Fruit fly (Drosophila melanogaster) whole organism, embryonic: ENCODE results near the gene CG14237.

ENCODE experiments used
- ATbp ChIP-seq: fragments of 200-800 bp; sonication (Bioruptor generic); optimal IDR thresholded peaks from 2 replicates; lab custom pipeline; 2017; ENCODE audit warnings: missing biosample characterization, mild to moderate bottlenecking, missing genetic modification characterization, missing genetic modification reagents
- Ada2b ChIP-seq: fragments of 200-800 bp; sonication (Bioruptor generic); IDR thresholded peaks from 2 replicates; pipeline ENCODE4 v1.3.6; 2022; ENCODE audit warnings: missing biosample characterization, missing genetic modification characterization
- B-H2 ChIP-seq: fragments of 200-800 bp; sonication (Bioruptor generic); optimal IDR thresholded peaks from 2 replicates; lab custom pipeline; 2018; ENCODE audit warnings: missing biosample characterization, mild to moderate bottlenecking, missing genetic modification characterization
- CG10209 ChIP-seq: fragments of 200-800 bp; sonication (Bioruptor generic); optimal IDR thresholded peaks from 3 replicates; lab custom pipeline; 2017; ENCODE audit warnings: missing biosample characterization, mild to moderate bottlenecking, missing genetic modification characterization, missing genetic modification reagents
- CG10959 ChIP-seq: fragments of 200-800 bp; sonication (Bioruptor generic); IDR thresholded peaks from 2 replicates; pipeline ENCODE4 v1.3.6; 2022; ENCODE audit warnings: missing biosample characterization, missing genetic modification characterization
- CG12236 ChIP-seq: fragments of 200-800 bp; sonication (Bioruptor generic); optimal IDR thresholded peaks from 2 replicates; lab custom pipeline; 2016; ENCODE audit warnings: missing biosample characterization, missing genetic modification characterization
- CG12391 ChIP-seq: fragments of 200-800 bp; sonication (Bioruptor generic); optimal IDR thresholded peaks from 3 replicates; lab custom pipeline; 2018; ENCODE audit warnings: missing biosample characterization, mild to moderate bottlenecking, missing genetic modification characterization, moderate library complexity
- CG13424 ChIP-seq: fragments of 200-800 bp; sonication (Bioruptor generic); optimal IDR thresholded peaks from 2 replicates; lab custom pipeline; 2019; ENCODE audit warnings: missing biosample characterization, mild to moderate bottlenecking, missing genetic modification characterization, moderate library complexity
- CG17186 ChIP-seq: fragments of 200-800 bp; sonication (Bioruptor generic); optimal IDR thresholded peaks from 3 replicates; lab custom pipeline; 2017; ENCODE audit warnings: missing biosample characterization, missing genetic modification reagents, missing genetic modification characterization
- CG2712 ChIP-seq: fragments of 200-800 bp; optimal IDR thresholded peaks from 3 replicates; lab custom pipeline; 2019; ENCODE audit warnings: missing biosample characterization, mild to moderate bottlenecking, missing genetic modification characterization, moderate library complexity
- CG31224 ChIP-seq: fragments of 200-800 bp; sonication (Bioruptor generic); IDR thresholded peaks from 2 replicates; pipeline ENCODE4 v1.3.6; 2022; ENCODE audit warnings: missing biosample characterization, missing genetic modification characterization
- CG34422 ChIP-seq: fragments of 200-800 bp; sonication (Bioruptor generic); IDR thresholded peaks from 3 replicates; pipeline ENCODE4 v1.3.6; 2022; ENCODE audit warnings: missing biosample characterization, missing genetic modification characterization
- CG3726 ChIP-seq: fragments of 200-800 bp; sonication (Bioruptor generic); IDR thresholded peaks from 3 replicates; pipeline ENCODE4, ENCODE4 v1.3.6; 2022; ENCODE audit warnings: missing biosample characterization, missing genetic modification characterization
- CG7786 ChIP-seq: fragments of 200-800 bp; sonication (Bioruptor generic); optimal IDR thresholded peaks from 2 replicates; lab custom pipeline; 2016; ENCODE audit warnings: missing biosample characterization, missing genetic modification characterization
- CG8359 ChIP-seq: fragments of 200-800 bp; sonication (Bioruptor generic); optimal IDR thresholded peaks from 2 replicates; lab custom pipeline; 2017; ENCODE audit warnings: missing biosample characterization, mild to moderate bottlenecking, missing genetic modification characterization, borderline replicate concordance
- CG9215 ChIP-seq: fragments of 200-800 bp; sonication (Bioruptor generic); IDR thresholded peaks from 2 replicates; pipeline ENCODE4 v1.3.6; 2022; ENCODE audit warnings: missing biosample characterization, missing genetic modification characterization
- CG9797 ChIP-seq: fragments of 200-800 bp; sonication (Bioruptor generic); optimal IDR thresholded peaks from 3 replicates; lab custom pipeline; 2018; ENCODE audit warnings: missing biosample characterization, mild to moderate bottlenecking, missing genetic modification characterization
- Deaf1 ChIP-seq: fragments of 200-800 bp; optimal IDR thresholded peaks from 3 replicates; lab custom pipeline; 2019; ENCODE audit warnings: missing biosample characterization, mild to moderate bottlenecking, missing genetic modification characterization, moderate library complexity
- Drgx ChIP-seq: fragments of 200-800 bp; sonication (Bioruptor generic); IDR thresholded peaks from 2 replicates; pipeline ENCODE4 v1.3.6; 2022; ENCODE audit warnings: missing biosample characterization, missing genetic modification characterization
- Ets65A ChIP-seq: fragments of 200-800 bp; sonication (Bioruptor generic); peaks from one replicate; lab custom pipeline; 2016; ENCODE audit warnings: missing biosample characterization, missing genetic modification characterization
- H15 ChIP-seq: fragments of 200-800 bp; sonication (Bioruptor generic); IDR thresholded peaks from 3 replicates; pipeline ENCODE4 v1.3.6; 2022; ENCODE audit warnings: missing biosample characterization, missing genetic modification characterization
- HLH4C ChIP-seq: fragments of 200-800 bp; sonication (Bioruptor generic); IDR thresholded peaks from 3 replicates; pipeline ENCODE4 v1.3.6; 2022; ENCODE audit warnings: missing biosample characterization, missing genetic modification characterization; ENCODE audit not compliant: partially characterized antibody
- Hmx ChIP-seq: fragments of 200-800 bp; sonication (Bioruptor generic); optimal IDR thresholded peaks from 2 replicates; lab custom pipeline; 2016; ENCODE audit warnings: missing biosample characterization, missing genetic modification characterization
- Hsf ChIP-seq: fragments of 200-800 bp; sonication (Bioruptor generic); optimal IDR thresholded peaks from 3 replicates; lab custom pipeline; 2016; ENCODE audit warnings: missing biosample characterization, missing genetic modification characterization
- Med ChIP-seq: fragments of 200-800 bp; sonication (Bioruptor generic); peaks from one replicate; lab custom pipeline; 2016; ENCODE audit warnings: missing biosample characterization, missing genetic modification characterization, mild to moderate bottlenecking, inconsistent platforms, moderate library complexity
- Mes4 ChIP-seq: fragments of 200-800 bp; sonication (Bioruptor generic); optimal IDR thresholded peaks from 2 replicates; lab custom pipeline; 2016; ENCODE audit warnings: missing biosample characterization, missing genetic modification characterization
- NfI ChIP-seq: fragments of 200-800 bp; sonication (Bioruptor generic); optimal IDR thresholded peaks from 3 replicates; lab custom pipeline; 2018; ENCODE audit warnings: missing biosample characterization, mild to moderate bottlenecking, missing genetic modification characterization, moderate library complexity
- Pdp1 ChIP-seq, 2 experiments: fragments of 200-800 bp; sonication (Bioruptor generic); optimal IDR thresholded peaks; 3 replicates each; lab custom pipeline; 2016; ENCODE audit warnings: missing biosample characterization in 2 of 2, missing genetic modification characterization in 2 of 2, mild to moderate bottlenecking in 1 of 2, moderate library complexity in 1 of 2
- Ptx1 ChIP-seq: fragments of 200-800 bp; sonication (Bioruptor generic); IDR thresholded peaks from 2 replicates; pipeline ENCODE4 v1.3.6; 2022; ENCODE audit warnings: missing biosample characterization, missing genetic modification characterization
- Tbp ChIP-seq: fragments of >200 bp; optimal IDR thresholded peaks from 2 replicates; lab custom pipeline; 2018; ENCODE audit warnings: missing biosample characterization, missing genetic modification characterization
- ac ChIP-seq: fragments of 200-800 bp; sonication (Bioruptor generic); optimal IDR thresholded peaks from 3 replicates; lab custom pipeline; 2017; ENCODE audit warnings: missing biosample characterization, mild to moderate bottlenecking, missing genetic modification characterization
- az2 ChIP-seq: fragments of 200-800 bp; sonication (Bioruptor generic); optimal IDR thresholded peaks from 3 replicates; lab custom pipeline; 2016; ENCODE audit warnings: missing biosample characterization, missing genetic modification characterization
- cato ChIP-seq: fragments of 200-800 bp; sonication (Bioruptor generic); optimal IDR thresholded peaks from 2 replicates; lab custom pipeline; 2016; ENCODE audit warnings: missing biosample characterization, missing genetic modification characterization, borderline replicate concordance
- croc ChIP-seq: fragments of 200-800 bp; sonication (Bioruptor generic); conservative IDR thresholded peaks from 3 replicates; pipeline ENCODE4 v1.3.6; 2022; ENCODE audit warnings: missing biosample characterization, missing genetic modification characterization
- dmrt99B ChIP-seq: fragments of 200-800 bp; sonication (Bioruptor generic); optimal IDR thresholded peaks from 2 replicates; lab custom pipeline; 2018; ENCODE audit warnings: missing biosample characterization, mild to moderate bottlenecking, missing genetic modification characterization, moderate library complexity
- esg ChIP-seq: fragments of 200-800 bp; sonication (Bioruptor generic); conservative IDR thresholded peaks from 2 replicates; pipeline ENCODE4 v1.3.6; 2022; ENCODE audit warnings: missing biosample characterization, missing genetic modification characterization
- gem ChIP-seq: fragments of 200-800 bp; sonication (Bioruptor generic); optimal IDR thresholded peaks from 2 replicates; lab custom pipeline; 2019; ENCODE audit warnings: missing biosample characterization, mild to moderate bottlenecking, missing genetic modification characterization, moderate library complexity
- insv ChIP-seq, 2 experiments: fragments of 200-800 bp; sonication (Bioruptor generic); optimal IDR thresholded peaks; 3 replicates each; lab custom pipeline; 2016 to 2018; ENCODE audit warnings: missing biosample characterization in 2 of 2, missing genetic modification characterization in 2 of 2
- ken ChIP-seq: fragments of 200-800 bp; sonication (Bioruptor generic); IDR thresholded peaks from 3 replicates; pipeline ENCODE4 v1.3.6; 2022; ENCODE audit warnings: missing biosample characterization, missing genetic modification characterization
- klu ChIP-seq: fragments of 200-800 bp; sonication (Bioruptor generic); IDR thresholded peaks from 2 replicates; pipeline ENCODE4 v1.3.6; 2022; ENCODE audit warnings: missing biosample characterization, missing genetic modification characterization
- lov ChIP-seq, 2 experiments: fragments of 200-800 bp in 1 of 2; fragments of >200 bp in 1 of 2; sonication (Bioruptor generic) in 1 of 2; IDR thresholded peaks in 1 of 2; optimal IDR thresholded peaks in 1 of 2; 2 replicates in 1 of 2; 3 replicates in 1 of 2; pipeline versions ENCODE4 v1.3.6 to Lab custom; 2017 to 2022; ENCODE audit warnings: missing biosample characterization in 1 of 2, missing genetic modification characterization in 1 of 2
- luna ChIP-seq: fragments of 200-800 bp; sonication (Bioruptor generic); optimal IDR thresholded peaks from 2 replicates; lab custom pipeline; 2016; ENCODE audit warnings: missing biosample characterization, missing genetic modification characterization
- pan ChIP-seq, 4 experiments: fragments of >200 bp in 3 of 4; fragments of 200-800 bp in 1 of 4; sonication (Bioruptor generic) in 1 of 4; optimal IDR thresholded peaks in 3 of 4; IDR thresholded peaks in 1 of 4; 2 replicates each; pipeline versions ENCODE4 v1.3.6 to Lab custom; 2017 to 2022; ENCODE audit warnings: missing biosample characterization in 2 of 4, missing genetic modification characterization in 2 of 4, mixed read lengths in 1 of 4
- prd ChIP-seq, 3 experiments: fragments of >200 bp in 2 of 3; fragments of 200-800 bp in 1 of 3; sonication (Bioruptor generic) in 1 of 3; optimal IDR thresholded peaks in 2 of 3; IDR thresholded peaks in 1 of 3; 2 replicates in 2 of 3; 3 replicates in 1 of 3; pipeline versions ENCODE4 v1.3.6 to Lab custom; 2017 to 2022; ENCODE audit warnings: missing biosample characterization in 1 of 3, missing genetic modification characterization in 1 of 3
- sens ChIP-seq: fragments of 200-800 bp; sonication (Bioruptor generic); peaks from one replicate; lab custom pipeline; 2016; ENCODE audit warnings: missing biosample characterization, missing genetic modification characterization
- sob ChIP-seq: fragments of 200-800 bp; sonication (Bioruptor generic); IDR thresholded peaks from 2 replicates; pipeline ENCODE4 v1.3.6; 2022; ENCODE audit warnings: missing biosample characterization, missing genetic modification characterization

Gene CG14237

DNA sequence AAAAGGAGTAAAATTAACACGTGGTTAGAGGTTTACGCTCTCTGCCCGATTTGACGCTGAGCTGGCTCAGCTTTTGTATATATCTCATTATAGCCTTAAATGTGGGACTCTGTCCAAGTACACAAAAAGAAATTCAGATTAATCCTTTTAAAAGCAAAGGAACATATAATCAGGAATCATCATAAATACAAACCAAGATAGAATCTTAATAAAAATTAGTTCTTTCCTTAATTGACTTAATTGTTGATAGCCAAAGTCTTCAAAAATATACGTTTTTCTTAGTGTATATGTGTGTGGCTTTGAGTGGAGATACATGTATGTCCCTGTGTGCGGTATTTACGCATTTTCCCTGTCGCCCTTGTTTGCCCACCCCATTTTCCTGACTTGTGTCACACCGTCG, 37.6 kb downstream of the CG14237 start (continued):
- TF ChIP-seq CG9215 (GFP tag; lab: Robert Waterston, UW) (peak; percentile 40; the same call in 1 of the 2 replicates), B-H2 (GFP tag; lab: Kevin White, UChicago) (no peak), ac (GFP tag; lab: Kevin White, UChicago) (no peak), Hsf (GFP tag; lab: Kevin White, UChicago) (peak; percentile 20), lov (optimal IDR thresholded peaks at IDR 0.05; lab: Kevin White, UChicago) (no peak), lov (GFP tag; IDR thresholded peaks at IDR 0.05; lab: Robert Waterston, UW) (no peak), cato (GFP tag; lab: Kevin White, UChicago) (no peak)

DNA sequence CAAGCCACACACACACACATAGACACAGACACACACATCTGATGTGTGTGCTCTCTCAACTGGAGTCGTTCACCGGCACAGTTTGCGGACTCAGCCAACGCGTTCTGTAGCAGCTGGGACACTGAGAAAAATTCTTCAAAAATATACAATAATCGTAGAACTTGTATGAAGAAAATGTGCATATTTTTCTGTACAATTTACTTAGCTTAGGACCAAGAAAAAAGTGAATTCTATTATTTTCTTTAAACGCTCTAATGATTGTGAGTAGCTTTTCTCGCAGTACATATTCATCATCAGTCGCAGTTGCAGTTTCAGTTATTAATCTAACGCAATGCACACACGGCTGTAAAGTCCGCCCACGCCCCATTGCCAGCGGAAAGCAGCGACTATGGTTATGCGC, 39.7 kb downstream of the CG14237 start:
- no peak for TF ChIP-seq H15 (GFP tag; lab: Robert Waterston, UW)
- TF ChIP-seq sens (GFP tag; lab: Kevin White, UChicago): peak; percentile 33
- no peak for TF ChIP-seq CG13424 (tag; lab: Kevin White, UChicago)
- no peak for TF ChIP-seq Med (GFP tag; lab: Kevin White, UChicago)
- no peak for TF ChIP-seq Tbp (GFP tag; lab: Kevin White, UChicago)
- peak; percentile 34 for TF ChIP-seq Ets65A
- TF ChIP-seq CG8359: no peak
- no peak for TF ChIP-seq CG17186 (GFP tag; lab: Kevin White, UChicago)
- no peak for TF ChIP-seq pan (optimal IDR thresholded peaks at IDR 0.05; lab: Kevin White, UChicago)
- peak in 1 of 2 experiments; percentile 35 for TF ChIP-seq pan (GFP tag; optimal IDR thresholded peaks at IDR 0.05 in 1 of 2, IDR thresholded peaks at IDR 0.05 in 1 of 2)
- no peak for TF ChIP-seq prd (optimal IDR thresholded peaks at IDR 0.05; lab: Kevin White, UChicago)
- 0 out of 3 replicates have a peak, but pooled peaks have one; percentile 33 for TF ChIP-seq prd (GFP tag; IDR thresholded peaks at IDR 0.05; lab: Robert Waterston, UW)
- TF ChIP-seq NfI (GFP tag; lab: Kevin White, UChicago): no peak
- peak; percentile 9 for TF ChIP-seq gem (tag; lab: Kevin White, UChicago)
- TF ChIP-seq CG9797: no peak
- TF ChIP-seq esg (GFP tag; lab: Robert Waterston, UW): 0 out of 2 replicates have a peak, but pooled peaks have one; percentile 6
- TF ChIP-seq CG12391: no peak
- TF ChIP-seq Deaf1 (tag; lab: Kevin White, UChicago): no peak
- TF ChIP-seq CG12236 (GFP tag; lab: Kevin White, UChicago): no peak
- TF ChIP-seq ATbp: no peak
- peak; percentile 91 for TF ChIP-seq Drgx (GFP tag; lab: Robert Waterston, UW)
- 0 out of 2 replicates have a peak, but pooled peaks have one; percentile 14 for TF ChIP-seq Ptx1 (GFP tag; lab: Robert Waterston, UW)
- TF ChIP-seq HLH4C (GFP tag; lab: Robert Waterston, UW): no peak
- no peak for TF ChIP-seq CG10209
- no peak for TF ChIP-seq CG7786 (GFP tag; lab: Kevin White, UChicago)
- no peak for TF ChIP-seq CG2712

DNA sequence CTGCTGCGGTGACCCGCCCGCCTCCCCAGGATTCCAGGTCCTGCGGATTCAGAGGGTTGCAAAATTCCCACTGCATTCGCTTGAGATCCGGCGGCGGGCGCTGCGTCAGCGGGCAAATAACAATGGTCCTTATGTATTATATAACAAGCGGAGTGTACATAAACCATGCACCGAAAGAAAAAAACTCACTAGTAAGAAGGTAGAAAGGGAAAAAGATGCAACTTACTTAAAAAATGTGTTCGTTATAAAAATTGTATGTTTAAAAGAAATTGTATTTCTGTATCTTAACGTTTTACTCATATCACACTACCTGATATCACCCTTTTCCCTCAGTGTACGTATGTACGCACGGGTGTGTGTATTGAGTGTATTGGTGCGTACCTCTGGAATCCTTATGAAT, 42.5 kb downstream of the CG14237 start:
- TF ChIP-seq Mes4 (GFP tag; lab: Kevin White, UChicago) (no peak), insv (GFP tag; optimal IDR thresholded peaks at IDR 0.05; lab: Kevin White, UChicago) (no peak), CG10959 (GFP tag; lab: Robert Waterston, UW) (no peak), Hmx (no peak), Ada2b (GFP tag; lab: Robert Waterston, UW) (peak; percentile 25; the same call in 1 of the 2 replicates), prd (optimal IDR thresholded peaks at IDR 0.05; lab: Kevin White, UChicago) (no peak), prd (GFP tag; IDR thresholded peaks at IDR 0.05; lab: Robert Waterston, UW) (peak; percentile 72; the same call in 2 of the 3 replicates), CG3726 (no peak), croc (GFP tag; lab: Robert Waterston, UW) (no peak), sob (no peak), ken (no peak), az2 (GFP tag; lab: Kevin White, UChicago) (no peak), pan (optimal IDR thresholded peaks at IDR 0.05; lab: Kevin White, UChicago) (no peak), pan (GFP tag; optimal IDR thresholded peaks at IDR 0.05 in 1 of 2, IDR thresholded peaks at IDR 0.05 in 1 of 2) (peak in 1 of 2 experiments; percentile 20), CG31224 (GFP tag; lab: Robert Waterston, UW) (no peak), Pdp1 (GFP tag; optimal IDR thresholded peaks at IDR 0.05; lab: Kevin White, UChicago) (peak in 1 of 2 experiments; percentile 88), klu (GFP tag; lab: Robert Waterston, UW) (no peak), H15 (GFP tag; lab: Robert Waterston, UW) (no peak), Hsf (GFP tag; lab: Kevin White, UChicago) (no peak), CG7786 (GFP tag; lab: Kevin White, UChicago) (no peak), dmrt99B (tag; lab: Kevin White, UChicago) (peak; percentile 18), CG34422 (GFP tag; lab: Robert Waterston, UW) (no peak), luna (GFP tag; lab: Kevin White, UChicago) (no peak)
